Fruit fly (Drosophila melanogaster) whole organism, embryonic: Measurements from ENCODE around the gene Neurl4.
A peak's percentile ranks its signal among the peaks of the same experiment; 100 is the strongest.

Experiments used
- Blimp-1 ChIP-seq: fragments of 200-800 bp; sonication (Bioruptor generic); optimal IDR thresholded peaks from 3 replicates; lab custom pipeline; 2018; ENCODE audit warnings: missing biosample characterization, missing genetic modification characterization, mild to moderate bottlenecking, moderate library complexity, missing genetic modification reagents
- C15 ChIP-seq: fragments of 200-800 bp; sonication (Bioruptor generic); IDR thresholded peaks from 3 replicates; pipeline ENCODE4 v1.3.6; 2022; ENCODE audit warnings: missing biosample characterization, missing genetic modification characterization
- CG10147 ChIP-seq: fragments of 200-800 bp; sonication (Bioruptor generic); optimal IDR thresholded peaks from 2 replicates; lab custom pipeline; 2019; ENCODE audit warnings: missing biosample characterization, mild to moderate bottlenecking, missing genetic modification characterization, moderate library complexity
- CG11398 ChIP-seq: fragments of 200-800 bp; sonication (Bioruptor generic); optimal IDR thresholded peaks from 2 replicates; lab custom pipeline; 2016; ENCODE audit warnings: missing biosample characterization, missing genetic modification characterization
- CG11504 ChIP-seq: fragments of 200-800 bp; sonication (Bioruptor generic); optimal IDR thresholded peaks from 3 replicates; lab custom pipeline; 2019; ENCODE audit warnings: missing biosample characterization, mild to moderate bottlenecking, missing genetic modification characterization, moderate library complexity
- CG13775 ChIP-seq: fragments of 200-800 bp; sonication (Bioruptor generic); optimal IDR thresholded peaks from 3 replicates; lab custom pipeline; 2017; ENCODE audit warnings: missing biosample characterization, mild to moderate bottlenecking, missing genetic modification characterization
- CG14710 ChIP-seq: fragments of 200-800 bp; sonication (Bioruptor generic); optimal IDR thresholded peaks from 3 replicates; lab custom pipeline; 2019; ENCODE audit warnings: missing biosample characterization, mild to moderate bottlenecking, missing genetic modification characterization, moderate library complexity
- CG15011 ChIP-seq: fragments of 200-800 bp; sonication (Bioruptor generic); optimal IDR thresholded peaks from 3 replicates; lab custom pipeline; 2018; ENCODE audit warnings: missing biosample characterization, mild to moderate bottlenecking, missing genetic modification characterization
- CG15479 ChIP-seq: fragments of 200-800 bp; sonication (Bioruptor generic); optimal IDR thresholded peaks from 3 replicates; lab custom pipeline; 2019; ENCODE audit warnings: missing biosample characterization, mild to moderate bottlenecking, missing genetic modification characterization, moderate library complexity
- CG15696 ChIP-seq: fragments of 200-800 bp; sonication (Bioruptor generic); optimal IDR thresholded peaks from 2 replicates; lab custom pipeline; 2019; ENCODE audit warnings: missing biosample characterization, mild to moderate bottlenecking, missing genetic modification characterization, moderate library complexity
- CG1603 ChIP-seq: fragments of 200-800 bp; sonication (Bioruptor generic); optimal IDR thresholded peaks from 2 replicates; lab custom pipeline; 2019; ENCODE audit warnings: missing biosample characterization, mild to moderate bottlenecking, missing genetic modification characterization, moderate library complexity
- CG18619 ChIP-seq: fragments of 200-800 bp; sonication (Bioruptor generic); optimal IDR thresholded peaks from 3 replicates; lab custom pipeline; 2017; ENCODE audit warnings: missing biosample characterization, mild to moderate bottlenecking, missing genetic modification characterization
- CG2202 ChIP-seq: fragments of 200-800 bp; sonication (Bioruptor generic); optimal IDR thresholded peaks from 2 replicates; lab custom pipeline; 2018; ENCODE audit warnings: missing biosample characterization, mild to moderate bottlenecking, missing genetic modification characterization
- CG30403 ChIP-seq: fragments of 200-800 bp; sonication (Bioruptor generic); optimal IDR thresholded peaks from 3 replicates; lab custom pipeline; 2016; ENCODE audit warnings: missing biosample characterization, missing genetic modification characterization
- CG31224 ChIP-seq: fragments of 200-800 bp; sonication (Bioruptor generic); IDR thresholded peaks from 2 replicates; pipeline ENCODE4 v1.3.6; 2022; ENCODE audit warnings: missing biosample characterization, missing genetic modification characterization
- CG32532 ChIP-seq: fragments of 200-800 bp; sonication (Bioruptor generic); IDR thresholded peaks from 2 replicates; pipeline ENCODE4 v1.3.6; 2022; ENCODE audit warnings: missing biosample characterization, missing genetic modification characterization
- CG3281 ChIP-seq: fragments of 200-800 bp; sonication (Bioruptor generic); optimal IDR thresholded peaks from 3 replicates; lab custom pipeline; 2017; ENCODE audit warnings: missing biosample characterization, mild to moderate bottlenecking, missing genetic modification characterization
- CG34422 ChIP-seq: fragments of 200-800 bp; sonication (Bioruptor generic); IDR thresholded peaks from 3 replicates; pipeline ENCODE4 v1.3.6; 2022; ENCODE audit warnings: missing biosample characterization, missing genetic modification characterization
- CG3838 ChIP-seq: fragments of 200-800 bp; sonication (Bioruptor generic); optimal IDR thresholded peaks from 3 replicates; lab custom pipeline; 2016; ENCODE audit warnings: missing biosample characterization, missing genetic modification characterization
- CG4730 ChIP-seq: fragments of 200-800 bp; sonication (Bioruptor generic); IDR thresholded peaks from 2 replicates; pipeline ENCODE4 v1.3.6; 2022; ENCODE audit warnings: missing biosample characterization, missing genetic modification characterization
- CG6813 ChIP-seq: fragments of 200-800 bp; sonication (Bioruptor generic); optimal IDR thresholded peaks from 2 replicates; lab custom pipeline; 2017; ENCODE audit warnings: missing biosample characterization, missing genetic modification characterization, mild to moderate bottlenecking, moderate library complexity, missing genetic modification reagents
- CG9797 ChIP-seq: fragments of 200-800 bp; sonication (Bioruptor generic); optimal IDR thresholded peaks from 3 replicates; lab custom pipeline; 2018; ENCODE audit warnings: missing biosample characterization, mild to moderate bottlenecking, missing genetic modification characterization
- CG9817 ChIP-seq: fragments of 200-800 bp; sonication (Bioruptor generic); optimal IDR thresholded peaks from 2 replicates; lab custom pipeline; 2018; ENCODE audit warnings: missing biosample characterization, mild to moderate bottlenecking, missing genetic modification characterization, moderate library complexity
- Camta ChIP-seq: fragments of 200-800 bp; sonication (Bioruptor generic); optimal IDR thresholded peaks from 2 replicates; lab custom pipeline; 2016; ENCODE audit warnings: missing biosample characterization, missing genetic modification characterization
- CrebB ChIP-seq: fragments of 200-800 bp; sonication (Bioruptor generic); optimal IDR thresholded peaks from 3 replicates; lab custom pipeline; 2018; ENCODE audit warnings: missing biosample characterization, mild to moderate bottlenecking, missing genetic modification characterization
- Dad ChIP-seq: fragments of 200-800 bp; sonication (Bioruptor generic); optimal IDR thresholded peaks from 3 replicates; lab custom pipeline; 2016; ENCODE audit warnings: missing biosample characterization, missing genetic modification characterization
- Dbx ChIP-seq: fragments of 200-800 bp; sonication (Bioruptor generic); IDR thresholded peaks from 3 replicates; pipeline ENCODE4 v1.3.6; 2022; ENCODE audit warnings: missing biosample characterization, missing genetic modification characterization
- Eip74EF ChIP-seq, 2 experiments: fragments of 200-800 bp in 1 of 2; fragments of >200 bp in 1 of 2; sonication (Bioruptor generic) in 1 of 2; optimal IDR thresholded peaks; 2 replicates each; lab custom pipeline; 2017 to 2019; ENCODE audit warnings: missing biosample characterization in 2 of 2, missing genetic modification characterization in 2 of 2, mild to moderate bottlenecking in 1 of 2, moderate library complexity in 1 of 2
- Hmr ChIP-seq: fragments of 200-800 bp; sonication (Bioruptor generic); optimal IDR thresholded peaks from 3 replicates; lab custom pipeline; 2017; ENCODE audit warnings: mild to moderate bottlenecking, missing biosample characterization, missing genetic modification reagents, missing genetic modification characterization
- Mad ChIP-seq: fragments of 200-800 bp; sonication (Bioruptor generic); optimal IDR thresholded peaks from 2 replicates; lab custom pipeline; 2016; ENCODE audit warnings: missing biosample characterization, missing genetic modification characterization
- PHDP ChIP-seq: fragments of 200-800 bp; sonication (Bioruptor generic); optimal IDR thresholded peaks from 3 replicates; lab custom pipeline; 2018; ENCODE audit warnings: missing biosample characterization, mild to moderate bottlenecking, missing genetic modification characterization, moderate library complexity
- Pdp1 ChIP-seq, 2 experiments: fragments of 200-800 bp; sonication (Bioruptor generic); optimal IDR thresholded peaks; 3 replicates each; lab custom pipeline; 2016; ENCODE audit warnings: missing biosample characterization in 2 of 2, missing genetic modification characterization in 2 of 2, mild to moderate bottlenecking in 1 of 2, moderate library complexity in 1 of 2
- Ssrp ChIP-seq: fragments of 200-800 bp; sonication (Bioruptor generic); optimal IDR thresholded peaks from 2 replicates; lab custom pipeline; 2018; ENCODE audit warnings: missing biosample characterization, mild to moderate bottlenecking, missing genetic modification characterization, moderate library complexity
- Xbp1 ChIP-seq: fragments of 200-800 bp; sonication (Bioruptor generic); optimal IDR thresholded peaks from 3 replicates; lab custom pipeline; 2016; ENCODE audit warnings: missing biosample characterization, mild to moderate bottlenecking, missing genetic modification characterization
- Xrp1 ChIP-seq: fragments of 200-800 bp; sonication (Bioruptor generic); IDR thresholded peaks from 2 replicates; pipeline ENCODE4 v1.3.6; 2022; ENCODE audit warnings: missing biosample characterization, missing genetic modification characterization
- YL-1 ChIP-seq: fragments of 200-800 bp; sonication (Bioruptor generic); optimal IDR thresholded peaks from 3 replicates; lab custom pipeline; 2017; ENCODE audit warnings: missing biosample characterization, mild to moderate bottlenecking, missing genetic modification characterization
- br ChIP-seq: fragments of >200 bp; optimal IDR thresholded peaks from 2 replicates; lab custom pipeline; 2017
- dm ChIP-seq: fragments of 200-800 bp; sonication (Bioruptor generic); optimal IDR thresholded peaks from 3 replicates; lab custom pipeline; 2016; ENCODE audit warnings: missing biosample characterization, missing genetic modification characterization
- dpn ChIP-seq, 2 experiments: fragments of 200-800 bp; sonication (Bioruptor generic); optimal IDR thresholded peaks; 3 replicates each; lab custom pipeline; 2016; ENCODE audit warnings: missing biosample characterization in 2 of 2, missing genetic modification characterization in 2 of 2
- gcm ChIP-seq: fragments of 200-800 bp; sonication (Bioruptor generic); optimal IDR thresholded peaks from 2 replicates; lab custom pipeline; 2019; ENCODE audit warnings: missing biosample characterization, mild to moderate bottlenecking, missing genetic modification characterization, moderate library complexity
- gsb-n ChIP-seq: fragments of 200-800 bp; sonication (Bioruptor generic); optimal IDR thresholded peaks from 3 replicates; lab custom pipeline; 2018; ENCODE audit warnings: missing biosample characterization, mild to moderate bottlenecking, missing genetic modification characterization
- mam ChIP-seq: fragments of 200-800 bp; sonication (Bioruptor generic); optimal IDR thresholded peaks from 3 replicates; lab custom pipeline; 2016; ENCODE audit warnings: missing biosample characterization, missing genetic modification characterization
- pho ChIP-seq: fragments of 200-800 bp; sonication (Bioruptor generic); optimal IDR thresholded peaks from 2 replicates; lab custom pipeline; 2016; ENCODE audit warnings: missing biosample characterization, missing genetic modification characterization
- sima ChIP-seq: fragments of 200-800 bp; sonication (Bioruptor generic); optimal IDR thresholded peaks from 2 replicates; lab custom pipeline; 2016; ENCODE audit warnings: missing biosample characterization, missing genetic modification characterization
- so ChIP-seq: fragments of 200-800 bp; sonication (Bioruptor generic); IDR thresholded peaks from 3 replicates; pipeline ENCODE4 v1.3.6; 2022; ENCODE audit warnings: missing biosample characterization, missing genetic modification characterization
- unc-4 ChIP-seq: fragments of 200-800 bp; sonication (Bioruptor generic); IDR thresholded peaks from 2 replicates; pipeline ENCODE4 v1.3.6; 2022; ENCODE audit warnings: missing biosample characterization, missing genetic modification characterization; ENCODE audit not compliant: partially characterized antibody
- wdn ChIP-seq: fragments of 200-800 bp; sonication (Bioruptor generic); IDR thresholded peaks from 2 replicates; pipeline ENCODE4 v1.3.6; 2022; ENCODE audit warnings: missing biosample characterization, missing genetic modification characterization
- wek ChIP-seq: fragments of 200-800 bp; sonication (Bioruptor generic); optimal IDR thresholded peaks from 3 replicates; lab custom pipeline; 2018; ENCODE audit warnings: missing biosample characterization, mild to moderate bottlenecking, missing genetic modification characterization, moderate library complexity
- zf30C ChIP-seq: fragments of 200-800 bp; sonication (Bioruptor generic); optimal IDR thresholded peaks from 3 replicates; lab custom pipeline; 2018; ENCODE audit warnings: missing biosample characterization, mild to moderate bottlenecking, missing genetic modification characterization
- zfh1 ChIP-seq: fragments of 200-800 bp; sonication (Bioruptor generic); IDR thresholded peaks from 3 replicates; pipeline ENCODE4 v1.3.6; 2022; ENCODE audit warnings: missing biosample characterization, missing genetic modification characterization

Neurl4 gene

DNA sequence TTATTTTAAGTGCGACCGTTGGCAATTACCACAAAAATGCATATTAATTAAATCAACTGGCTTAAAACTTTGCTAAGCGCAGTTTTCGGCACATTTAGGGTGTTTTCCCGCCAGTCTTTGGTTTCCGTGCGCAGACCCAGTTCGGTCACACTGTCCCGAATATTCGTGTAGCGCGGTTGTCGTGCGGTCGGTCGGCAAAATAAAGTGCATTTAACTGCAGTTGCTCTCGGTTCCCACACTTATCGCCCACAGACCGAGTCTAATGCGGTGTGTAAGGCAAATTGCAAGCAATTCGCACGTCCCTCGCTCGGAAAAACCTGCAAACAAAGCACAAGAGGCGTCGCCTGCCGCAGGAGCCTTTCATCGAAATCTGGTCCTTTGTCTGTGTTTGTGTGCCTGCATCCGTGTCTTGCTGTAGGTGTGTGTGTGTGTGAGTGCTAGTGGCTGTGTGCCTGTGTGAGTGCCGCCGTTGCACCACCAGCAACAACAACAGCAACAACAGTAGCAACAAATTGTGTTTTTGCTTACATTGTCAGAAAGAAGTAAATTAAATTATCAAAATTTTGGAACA is 3.5 kb upstream of the Neurl4 start, which contains the start of the genes CG13484 and Frl (continued):
- TF ChIP-seq CG3838 (GFP tag; lab: Kevin White, UChicago), result no peak
- peak; percentile 75 for TF ChIP-seq CG15479 (GFP tag; lab: Kevin White, UChicago)
- TF ChIP-seq CG2202 (tag; lab: Kevin White, UChicago), result no peak
- peak; percentile 8 for TF ChIP-seq Ssrp (tag; lab: Kevin White, UChicago)
- TF ChIP-seq CG6813 (GFP tag; lab: Kevin White, UChicago), result peak; percentile 29
- no peak for TF ChIP-seq Eip74EF (GFP tag; optimal IDR thresholded peaks at IDR 0.05; lab: Kevin White, UChicago)
- peak in 1 of 2 experiments; percentile 39 for TF ChIP-seq dpn (GFP tag; optimal IDR thresholded peaks at IDR 0.05; lab: Kevin White, UChicago)
- peak; percentile 39 for TF ChIP-seq CG10147 (GFP tag; lab: Kevin White, UChicago)
- TF ChIP-seq CG30403 (GFP tag; lab: Kevin White, UChicago), result no peak
- peak; percentile 35 for TF ChIP-seq CG11398 (GFP tag; lab: Kevin White, UChicago)
- TF ChIP-seq CrebB (tag; lab: Kevin White, UChicago), result peak; percentile 60
- TF ChIP-seq CG13775 (GFP tag; lab: Kevin White, UChicago), result peak; percentile 22
- peak; percentile 67 for TF ChIP-seq CG14710
- peak; percentile 51 for TF ChIP-seq gsb-n (tag; lab: Kevin White, UChicago)
- TF ChIP-seq CG15011 (GFP tag; lab: Kevin White, UChicago), result no peak
- peak; percentile 47 for TF ChIP-seq Xrp1
- TF ChIP-seq zf30C (GFP tag; lab: Kevin White, UChicago), result no peak
- TF ChIP-seq Dad (GFP tag; lab: Kevin White, UChicago), result peak; percentile 6
- TF ChIP-seq CG15696 (tag; lab: Kevin White, UChicago), result peak; percentile 4
- TF ChIP-seq wek (GFP tag; lab: Kevin White, UChicago), result peak; percentile 29
- TF ChIP-seq dm (GFP tag; lab: Kevin White, UChicago), result peak; percentile 70
- no peak for TF ChIP-seq CG18619
- peak; percentile 82 for TF ChIP-seq CG34422 (GFP tag; lab: Robert Waterston, UW)
- peak; percentile 51; the same call in 1 of the 3 replicates for TF ChIP-seq Dbx (GFP tag; lab: Robert Waterston, UW)
- TF ChIP-seq CG3281 (GFP tag; lab: Kevin White, UChicago), result no peak
- peak; percentile 41; the same call in 1 of the 2 replicates for TF ChIP-seq unc-4
- no peak for TF ChIP-seq CG31224 (GFP tag; lab: Robert Waterston, UW)
- no peak for TF ChIP-seq mam (GFP tag; lab: Kevin White, UChicago)
- TF ChIP-seq Pdp1 (GFP tag; optimal IDR thresholded peaks at IDR 0.05; lab: Kevin White, UChicago), result peak in 1 of 2 experiments; percentile 71
- TF ChIP-seq wdn, result peak; percentile 11; the same call in 1 of the 2 replicates
- TF ChIP-seq zfh1 (GFP tag; lab: Robert Waterston, UW), result peak; percentile 53; the same call in 1 of the 3 replicates
- no peak for TF ChIP-seq CG32532 (GFP tag; lab: Robert Waterston, UW)
- TF ChIP-seq CG9817, result peak; percentile 15
- no peak for TF ChIP-seq sima (GFP tag; lab: Kevin White, UChicago)
- TF ChIP-seq YL-1, result peak; percentile 89
- TF ChIP-seq CG1603 (tag; lab: Kevin White, UChicago), result peak; percentile 90
- peak; percentile 100 for TF ChIP-seq CG9797 (GFP tag; lab: Kevin White, UChicago)
- peak; percentile 20 for TF ChIP-seq Blimp-1 (GFP tag; lab: Kevin White, UChicago)
- peak; percentile 23 for TF ChIP-seq Xbp1
- TF ChIP-seq br (lab: Kevin White, UChicago), result no peak
- no peak for TF ChIP-seq CG4730 (GFP tag; lab: Robert Waterston, UW)
- TF ChIP-seq PHDP (tag; lab: Kevin White, UChicago), result peak; percentile 61
- TF ChIP-seq gcm, result peak; percentile 39
- no peak for TF ChIP-seq so
- TF ChIP-seq pho (GFP tag; lab: Kevin White, UChicago), result peak; percentile 32
- peak; percentile 59 for TF ChIP-seq Mad (GFP tag; lab: Kevin White, UChicago)
- no peak for TF ChIP-seq Camta (GFP tag; lab: Kevin White, UChicago)
- peak; percentile 75 for TF ChIP-seq Hmr (GFP tag; lab: Kevin White, UChicago)
- TF ChIP-seq CG11504, result peak; percentile 60
- TF ChIP-seq C15 (GFP tag; lab: Robert Waterston, UW), result no peak
